Fruit fly (Drosophila melanogaster) whole organism, embryonic: ENCODE results near the gene ash1.
A peak's percentile ranks its signal among the peaks of the same experiment; 100 is the strongest.

ENCODE experiments used
- ATbp ChIP-seq: fragments of 200-800 bp; sonication (Bioruptor generic); optimal IDR thresholded peaks from 2 replicates; lab custom pipeline; 2017; ENCODE audit warnings: missing biosample characterization, mild to moderate bottlenecking, missing genetic modification characterization, missing genetic modification reagents
- Antp ChIP-seq: fragments of 200-800 bp; sonication (Bioruptor generic); optimal IDR thresholded peaks from 3 replicates; lab custom pipeline; 2016; ENCODE audit warnings: missing biosample characterization, missing genetic modification characterization
- Atf6 ChIP-seq: fragments of 200-800 bp; sonication (Bioruptor generic); IDR thresholded peaks from 2 replicates; pipeline ENCODE4 v1.3.6; 2022; ENCODE audit warnings: missing biosample characterization, missing genetic modification characterization
- BEAF-32 ChIP-seq: fragments of 200-800 bp; sonication (Bioruptor generic); optimal IDR thresholded peaks from 3 replicates; lab custom pipeline; 2017; ENCODE audit warnings: missing biosample characterization, missing genetic modification characterization, mild to moderate bottlenecking, moderate library complexity, missing genetic modification reagents
- Bteb2 ChIP-seq: fragments of 200-800 bp; sonication (Bioruptor generic); optimal IDR thresholded peaks from 2 replicates; lab custom pipeline; 2016; ENCODE audit warnings: missing biosample characterization, missing genetic modification characterization
- C15 ChIP-seq: fragments of 200-800 bp; sonication (Bioruptor generic); IDR thresholded peaks from 3 replicates; pipeline ENCODE4 v1.3.6; 2022; ENCODE audit warnings: missing biosample characterization, missing genetic modification characterization
- CG10462 ChIP-seq: fragments of 200-800 bp; sonication (Bioruptor generic); optimal IDR thresholded peaks from 2 replicates; lab custom pipeline; 2016; ENCODE audit warnings: missing biosample characterization, missing genetic modification characterization
- CG10959 ChIP-seq: fragments of 200-800 bp; sonication (Bioruptor generic); IDR thresholded peaks from 2 replicates; pipeline ENCODE4 v1.3.6; 2022; ENCODE audit warnings: missing biosample characterization, missing genetic modification characterization
- CG11247 ChIP-seq: fragments of 200-800 bp; sonication (Bioruptor generic); IDR thresholded peaks from 2 replicates; pipeline ENCODE4 v1.3.6; 2022; ENCODE audit warnings: missing biosample characterization, missing genetic modification characterization
- CG11723 ChIP-seq: fragments of 200-800 bp; sonication (Bioruptor generic); optimal IDR thresholded peaks from 2 replicates; lab custom pipeline; 2017; ENCODE audit warnings: missing biosample characterization, mild to moderate bottlenecking, missing genetic modification characterization
- CG12071 ChIP-seq: fragments of 200-800 bp; sonication (Bioruptor generic); optimal IDR thresholded peaks from 3 replicates; lab custom pipeline; 2018; ENCODE audit warnings: missing biosample characterization, mild to moderate bottlenecking, missing genetic modification characterization
- CG13296 ChIP-seq: fragments of 200-800 bp; sonication (Bioruptor generic); optimal IDR thresholded peaks from 3 replicates; lab custom pipeline; 2018; ENCODE audit warnings: missing biosample characterization, mild to moderate bottlenecking, missing genetic modification characterization
- CG13624 ChIP-seq: fragments of 200-800 bp; sonication (Bioruptor generic); optimal IDR thresholded peaks from 2 replicates; lab custom pipeline; 2016; ENCODE audit warnings: missing biosample characterization, missing genetic modification characterization
- CG2889 ChIP-seq: fragments of 200-800 bp; sonication (Bioruptor generic); IDR thresholded peaks from 3 replicates; pipeline ENCODE4 v1.3.6; 2022; ENCODE audit warnings: missing biosample characterization, missing genetic modification characterization
- CG3163 ChIP-seq: fragments of 200-800 bp; sonication (Bioruptor generic); optimal IDR thresholded peaks from 3 replicates; lab custom pipeline; 2016; ENCODE audit warnings: missing biosample characterization, missing genetic modification characterization
- CG3281 ChIP-seq: fragments of 200-800 bp; sonication (Bioruptor generic); optimal IDR thresholded peaks from 3 replicates; lab custom pipeline; 2017; ENCODE audit warnings: missing biosample characterization, mild to moderate bottlenecking, missing genetic modification characterization
- CG43689 ChIP-seq: fragments of 200-800 bp; sonication (Bioruptor generic); IDR thresholded peaks from 2 replicates; pipeline ENCODE4 v1.3.6; 2022; ENCODE audit warnings: missing biosample characterization, missing genetic modification characterization
- CG5953 ChIP-seq: fragments of 200-800 bp; sonication (Bioruptor generic); IDR thresholded peaks from 2 replicates; pipeline ENCODE4 v1.3.6; 2022; ENCODE audit warnings: missing biosample characterization, missing genetic modification characterization
- CG7556 ChIP-seq: fragments of 200-800 bp; sonication (Bioruptor generic); optimal IDR thresholded peaks from 2 replicates; lab custom pipeline; 2017; ENCODE audit warnings: missing biosample characterization, mild to moderate bottlenecking, missing genetic modification characterization
- CG7745 ChIP-seq: fragments of 200-800 bp; sonication (Bioruptor generic); optimal IDR thresholded peaks from 2 replicates; lab custom pipeline; 2018; ENCODE audit warnings: missing biosample characterization, mild to moderate bottlenecking, missing genetic modification characterization, moderate library complexity
- CG7839 ChIP-seq: fragments of 200-800 bp; sonication (Bioruptor generic); optimal IDR thresholded peaks from 3 replicates; lab custom pipeline; 2018; ENCODE audit warnings: missing biosample characterization, mild to moderate bottlenecking, missing genetic modification characterization, moderate library complexity
- CG9215 ChIP-seq: fragments of 200-800 bp; sonication (Bioruptor generic); IDR thresholded peaks from 2 replicates; pipeline ENCODE4 v1.3.6; 2022; ENCODE audit warnings: missing biosample characterization, missing genetic modification characterization
- CG9932 ChIP-seq: fragments of 200-800 bp; sonication (Bioruptor generic); IDR thresholded peaks from 2 replicates; pipeline ENCODE4 v1.3.6; 2022; ENCODE audit warnings: missing biosample characterization, missing genetic modification characterization
- CkIIα-i1 ChIP-seq: fragments of 200-800 bp; sonication (Bioruptor generic); IDR thresholded peaks from 2 replicates; pipeline ENCODE4 v1.3.6; 2022; ENCODE audit warnings: missing biosample characterization, missing genetic modification characterization
- CoRest ChIP-seq: fragments of 200-800 bp; sonication (Bioruptor generic); optimal IDR thresholded peaks from 3 replicates; lab custom pipeline; 2018; ENCODE audit warnings: missing biosample characterization, mild to moderate bottlenecking, missing genetic modification characterization, moderate library complexity
- D ChIP-seq, 2 experiments: fragments of 200-800 bp in 1 of 2; fragments of >200 bp in 1 of 2; sonication (Bioruptor generic) in 1 of 2; optimal IDR thresholded peaks; 2 replicates in 1 of 2; 3 replicates in 1 of 2; lab custom pipeline; 2017; ENCODE audit warnings: mild to moderate bottlenecking in 1 of 2, missing biosample characterization in 1 of 2, missing genetic modification characterization in 1 of 2, missing genetic modification reagents in 1 of 2
- Gug ChIP-seq: fragments of 200-800 bp; sonication (Bioruptor generic); IDR thresholded peaks from 4 replicates; pipeline ENCODE4 v1.3.6; 2022; ENCODE audit warnings: missing biosample characterization, missing genetic modification characterization
- H2.0 ChIP-seq: fragments of 200-800 bp; sonication (Bioruptor generic); IDR thresholded peaks from 2 replicates; pipeline ENCODE4 v1.3.6; 2022; ENCODE audit warnings: missing biosample characterization, missing genetic modification characterization
- MBD-R2 ChIP-seq: fragments of 200-800 bp; sonication (Bioruptor generic); IDR thresholded peaks from 2 replicates; pipeline ENCODE4 v1.3.6; 2022; ENCODE audit warnings: missing biosample characterization, missing genetic modification characterization
- Myb ChIP-seq: fragments of 200-800 bp; sonication (Bioruptor generic); optimal IDR thresholded peaks from 2 replicates; lab custom pipeline; 2016; ENCODE audit warnings: missing biosample characterization, missing genetic modification characterization
- NC2β ChIP-seq: fragments of 200-800 bp; sonication (Bioruptor generic); optimal IDR thresholded peaks from 2 replicates; lab custom pipeline; 2016; ENCODE audit warnings: missing biosample characterization, missing genetic modification characterization
- NK7.1 ChIP-seq: fragments of 200-800 bp; sonication (Bioruptor generic); optimal IDR thresholded peaks from 3 replicates; lab custom pipeline; 2016; ENCODE audit warnings: missing biosample characterization, missing genetic modification characterization
- Oaz ChIP-seq: fragments of 200-800 bp; sonication (Bioruptor generic); IDR thresholded peaks from 2 replicates; pipeline ENCODE4 v1.3.6; 2022; ENCODE audit warnings: missing biosample characterization, missing genetic modification characterization
- Ptx1 ChIP-seq: fragments of 200-800 bp; sonication (Bioruptor generic); IDR thresholded peaks from 2 replicates; pipeline ENCODE4 v1.3.6; 2022; ENCODE audit warnings: missing biosample characterization, missing genetic modification characterization
- Tbp ChIP-seq: fragments of >200 bp; optimal IDR thresholded peaks from 2 replicates; lab custom pipeline; 2018; ENCODE audit warnings: missing biosample characterization, missing genetic modification characterization
- bbx ChIP-seq: fragments of 200-800 bp; sonication (Bioruptor generic); IDR thresholded peaks from 2 replicates; pipeline ENCODE4 v1.3.6; 2022; ENCODE audit warnings: missing biosample characterization, missing genetic modification characterization; ENCODE audit not compliant: partially characterized antibody
- crol ChIP-seq: fragments of 200-800 bp; sonication (Bioruptor generic); IDR thresholded peaks from 2 replicates; pipeline ENCODE4 v1.3.6; 2022; ENCODE audit warnings: missing biosample characterization, missing genetic modification characterization
- en ChIP-seq: fragments of 200-800 bp; sonication (Bioruptor generic); optimal IDR thresholded peaks from 2 replicates; lab custom pipeline; 2016; ENCODE audit warnings: missing biosample characterization, missing genetic modification characterization
- eyg ChIP-seq: fragments of 200-800 bp; sonication (Bioruptor generic); optimal IDR thresholded peaks from 3 replicates; lab custom pipeline; 2016; ENCODE audit warnings: missing biosample characterization, missing genetic modification characterization
- lola ChIP-seq, 3 experiments: fragments of >200 bp in 2 of 3; fragments of 200-800 bp in 1 of 3; sonication (Bioruptor generic) in 1 of 3; optimal IDR thresholded peaks; 2 replicates each; lab custom pipeline; 2017 to 2019; ENCODE audit warnings: missing biosample characterization in 3 of 3, missing genetic modification characterization in 3 of 3, mild to moderate bottlenecking in 1 of 3, moderate library complexity in 1 of 3
- org-1 ChIP-seq: fragments of 200-800 bp; sonication (Bioruptor generic); optimal IDR thresholded peaks from 2 replicates; lab custom pipeline; 2017; ENCODE audit warnings: missing biosample characterization, missing genetic modification characterization
- p53 ChIP-seq: fragments of 200-800 bp; sonication (Bioruptor generic); optimal IDR thresholded peaks from 2 replicates; lab custom pipeline; 2016; ENCODE audit warnings: missing biosample characterization, missing genetic modification characterization
- pho ChIP-seq: fragments of 200-800 bp; sonication (Bioruptor generic); optimal IDR thresholded peaks from 2 replicates; lab custom pipeline; 2016; ENCODE audit warnings: missing biosample characterization, missing genetic modification characterization
- pita ChIP-seq: fragments of 200-800 bp; sonication (Bioruptor generic); optimal IDR thresholded peaks from 2 replicates; lab custom pipeline; 2017; ENCODE audit warnings: missing biosample characterization, mild to moderate bottlenecking, missing genetic modification characterization
- sens ChIP-seq: fragments of 200-800 bp; sonication (Bioruptor generic); peaks from one replicate; lab custom pipeline; 2016; ENCODE audit warnings: missing biosample characterization, missing genetic modification characterization
- slbo ChIP-seq: fragments of 200-800 bp; sonication (Bioruptor generic); IDR thresholded peaks from 2 replicates; pipeline ENCODE4 v1.3.6; 2022; ENCODE audit warnings: missing biosample characterization, missing genetic modification characterization
- sr ChIP-seq: fragments of 200-800 bp; sonication (Bioruptor generic); IDR thresholded peaks from 3 replicates; pipeline ENCODE4 v1.3.6; 2022; ENCODE audit warnings: missing biosample characterization, missing genetic modification characterization
- toy ChIP-seq: fragments of 200-800 bp; sonication (Bioruptor generic); IDR thresholded peaks from 2 replicates; pipeline ENCODE4 v1.3.6; 2022; ENCODE audit warnings: missing biosample characterization, missing genetic modification characterization
- unpg ChIP-seq: fragments of 200-800 bp; sonication (Bioruptor generic); optimal IDR thresholded peaks from 3 replicates; lab custom pipeline; 2018; ENCODE audit warnings: missing biosample characterization, mild to moderate bottlenecking, missing genetic modification characterization, moderate library complexity

Gene ash1

dm6 chr3L:19632766-19633632 lies 34.4 kb upstream of the ash1 start (continued):
- peak; percentile 66 for TF ChIP-seq Ptx1 (GFP tag; lab: Robert Waterston, UW)
- peak; percentile 88 for TF ChIP-seq CG9932 (GFP tag; lab: Robert Waterston, UW)
- no peak for TF ChIP-seq CG10462
- no peak for TF ChIP-seq pita (GFP tag; lab: Kevin White, UChicago)
- peak; percentile 21 for TF ChIP-seq unpg
- peak; percentile 41; the same call in 1 of the 2 replicates for TF ChIP-seq CG11247
- no peak for TF ChIP-seq Tbp
- TF ChIP-seq en (GFP tag; lab: Kevin White, UChicago) = no peak
- no peak for TF ChIP-seq CG43689
- no peak for TF ChIP-seq CG7745
- no peak for TF ChIP-seq CG11723
- TF ChIP-seq CG2889 = peak; percentile 53; the same call in 1 of the 3 replicates
- TF ChIP-seq MBD-R2 (GFP tag; lab: Robert Waterston, UW) = peak; percentile 64
- peak; percentile 75 for TF ChIP-seq CG7839
- no peak for TF ChIP-seq CkIIα-i1
- peak; percentile 34 for TF ChIP-seq CG13624 (GFP tag; lab: Kevin White, UChicago)
- TF ChIP-seq bbx (GFP tag; lab: Robert Waterston, UW) = peak; percentile 52; the same call in 1 of the 2 replicates
- TF ChIP-seq CG12071 = no peak
- peak; percentile 3 for TF ChIP-seq org-1 (GFP tag; lab: Kevin White, UChicago)
- TF ChIP-seq Myb (GFP tag; lab: Kevin White, UChicago) = peak; percentile 4
- TF ChIP-seq CG5953 (GFP tag; lab: Robert Waterston, UW) = no peak
- peak; percentile 18 for TF ChIP-seq Bteb2
- TF ChIP-seq Antp (GFP tag; lab: Kevin White, UChicago) = no peak
- TF ChIP-seq CG10959 (GFP tag; lab: Robert Waterston, UW) = no peak
- TF ChIP-seq sr (GFP tag; lab: Robert Waterston, UW) = no peak
- TF ChIP-seq NK7.1 (GFP tag; lab: Kevin White, UChicago) = no peak
- no peak for TF ChIP-seq D (optimal IDR thresholded peaks at IDR 0.05; lab: Kevin White, UChicago)
- no peak for TF ChIP-seq D (GFP tag; optimal IDR thresholded peaks at IDR 0.05; lab: Kevin White, UChicago)
- TF ChIP-seq eyg (GFP tag; lab: Kevin White, UChicago) = no peak
- peak; percentile 22; the same call in 1 of the 2 replicates for TF ChIP-seq H2.0
- TF ChIP-seq CG3281 (GFP tag; lab: Kevin White, UChicago) = peak; percentile 77
- TF ChIP-seq CG3163 (GFP tag; lab: Kevin White, UChicago) = no peak
- no peak for TF ChIP-seq BEAF-32 (GFP tag; lab: Kevin White, UChicago)
- 0 out of 2 replicates have a peak, but pooled peaks have one; percentile 37 for TF ChIP-seq crol (GFP tag; lab: Robert Waterston, UW)
- TF ChIP-seq slbo = peak; percentile 90
- TF ChIP-seq C15 (GFP tag; lab: Robert Waterston, UW) = no peak
- peak; percentile 56 for TF ChIP-seq sens (GFP tag; lab: Kevin White, UChicago)
- TF ChIP-seq CG7556 (GFP tag; lab: Kevin White, UChicago) = peak; percentile 42
- no peak for TF ChIP-seq ATbp (GFP tag; lab: Kevin White, UChicago)
- TF ChIP-seq CG13296 = peak; percentile 57
- TF ChIP-seq Oaz (GFP tag; lab: Robert Waterston, UW) = no peak
- TF ChIP-seq Gug (GFP tag; lab: Robert Waterston, UW) = peak; percentile 74; the same call in 3 of the 4 replicates
- TF ChIP-seq NC2β = peak; percentile 9
- TF ChIP-seq CoRest = peak; percentile 68
- TF ChIP-seq Atf6 (GFP tag; lab: Robert Waterston, UW) = peak; percentile 71
- peak; percentile 66 for TF ChIP-seq pho
- no peak for TF ChIP-seq p53 (GFP tag; lab: Kevin White, UChicago)
- peak; percentile 67 for TF ChIP-seq CG9215 (GFP tag; lab: Robert Waterston, UW)
- TF ChIP-seq toy (GFP tag; lab: Robert Waterston, UW) = peak; percentile 26; the same call in 1 of the 2 replicates
- no peak for TF ChIP-seq lola (GFP tag; optimal IDR thresholded peaks at IDR 0.05; lab: Kevin White, UChicago)
